Worm (Caenorhabditis elegans): ENCODE measurements around the gene sre-37.

Gene sre-37

DNA sequence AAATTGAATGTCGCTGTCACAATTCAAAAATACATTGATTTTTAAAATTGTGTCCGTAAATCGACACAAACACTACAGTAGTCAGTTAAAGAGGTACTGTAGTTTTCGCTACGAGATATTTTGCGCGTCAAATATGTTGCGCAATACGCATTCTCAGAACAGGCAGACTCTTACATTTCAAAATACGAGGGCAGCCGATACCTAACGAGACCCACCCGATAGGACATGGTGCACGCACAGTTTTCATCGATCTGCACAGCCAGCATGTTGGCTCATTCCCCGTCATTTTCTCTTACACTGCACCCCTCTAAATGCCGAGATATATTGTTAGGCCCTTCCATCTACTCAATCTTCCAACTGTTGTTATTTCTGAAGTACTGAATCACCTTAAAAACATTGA is 3.4 kb upstream of the sre-37 start, which contains the start of gene F15A4.2:
TSS of gene F15A4.2 (plus strand) at position 301 of the 400 bp plus-strand sequence.
- TF ChIP-seq fkh-10 (GFP tag; optimal IDR thresholded peaks at IDR 0.05) (no peak), unc-62 (GFP tag; optimal IDR thresholded peaks at IDR 0.05) (no peak), egl-5 (tag; optimal IDR thresholded peaks at IDR 0.05) (no peak), lin-39 (tag; optimal IDR thresholded peaks at IDR 0.05) (no peak), egl-27 (tag; optimal IDR thresholded peaks at IDR 0.05) (no peak), ama-1 (optimal IDR thresholded peaks at IDR 0.05) (no peak), ztf-4 (tag; optimal IDR thresholded peaks at IDR 0.05) (no peak), nhr-67 (tag; optimal IDR thresholded peaks at IDR 0.05) (no peak), daf-12 (tag; optimal IDR thresholded peaks at IDR 0.05) (no peak), nhr-76 (tag; optimal IDR thresholded peaks at IDR 0.05) (no peak), ceh-28 (tag; optimal IDR thresholded peaks at IDR 0.05) (no peak), ZK546.5 (tag; optimal IDR thresholded peaks at IDR 0.05) (no peak), nhr-43 (tag; optimal IDR thresholded peaks at IDR 0.05; ENCODE audit: poor library complexity, severe bottlenecking) (no peak), ztf-11 (tag; optimal IDR thresholded peaks at IDR 0.05) (no peak), aly-2 (tag; optimal IDR thresholded peaks at IDR 0.05) (no peak)

DNA sequence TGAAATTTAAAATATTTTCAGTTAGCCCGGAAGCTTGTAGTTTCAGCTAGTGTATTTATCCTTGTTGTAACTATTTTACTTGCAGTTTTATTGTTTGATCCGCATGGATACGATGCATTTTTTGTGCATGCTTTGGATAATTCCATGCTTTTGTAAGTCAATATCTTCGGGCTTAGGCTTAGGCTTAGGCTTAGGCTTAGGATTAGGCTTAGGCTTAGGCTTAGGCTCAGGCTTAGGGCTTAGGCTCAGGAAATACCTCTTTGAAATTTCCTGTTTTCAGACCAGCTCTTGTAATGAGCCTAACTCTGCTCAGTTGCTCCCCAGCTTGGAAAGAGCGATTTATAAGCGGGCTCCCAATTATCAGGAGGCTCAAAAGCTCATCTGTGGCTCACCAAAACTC is 1.4 kb downstream of the sre-37 start, which contains the start of gene srg-16:
TSS of gene srg-16 (plus strand) at position 87 of the 400 bp plus-strand sequence.
- no peak for TF ChIP-seq nfya-1 (tag; optimal IDR thresholded peaks at IDR 0.05; ENCODE audit: insufficient read depth)
- TF ChIP-seq nhr-76 (tag; optimal IDR thresholded peaks at IDR 0.05) = no peak
- TF ChIP-seq lin-15B (tag; optimal IDR thresholded peaks at IDR 0.05) = no peak
- no peak for TF ChIP-seq zag-1 (tag; optimal IDR thresholded peaks at IDR 0.05)
- no peak for TF ChIP-seq nhr-43 (tag; optimal IDR thresholded peaks at IDR 0.05; ENCODE audit: poor library complexity, severe bottlenecking)
- TF ChIP-seq ztf-11 (tag; optimal IDR thresholded peaks at IDR 0.05) = no peak
- no peak for TF ChIP-seq fos-1 (tag; optimal IDR thresholded peaks at IDR 0.05)
- no peak for TF ChIP-seq ceh-9 (tag; optimal IDR thresholded peaks at IDR 0.05)
- no peak for TF ChIP-seq nhr-12 (tag; optimal IDR thresholded peaks at IDR 0.05)
- TF ChIP-seq elt-2 (tag; optimal IDR thresholded peaks at IDR 0.05) = no peak
- TF ChIP-seq eor-1 (tag; optimal IDR thresholded peaks at IDR 0.05) = no peak
- TF ChIP-seq nhr-67 (tag; optimal IDR thresholded peaks at IDR 0.05) = no peak
- no peak for TF ChIP-seq jun-1 (tag; optimal IDR thresholded peaks at IDR 0.05)
- TF ChIP-seq elt-1 (tag; optimal IDR thresholded peaks at IDR 0.05) = no peak
- TF ChIP-seq ceh-82 (tag; optimal IDR thresholded peaks at IDR 0.05) = no peak
- no peak for TF ChIP-seq R02D3.7 (tag; optimal IDR thresholded peaks at IDR 0.05)
- no peak for TF ChIP-seq elt-3 (tag; optimal IDR thresholded peaks at IDR 0.05)

DNA sequence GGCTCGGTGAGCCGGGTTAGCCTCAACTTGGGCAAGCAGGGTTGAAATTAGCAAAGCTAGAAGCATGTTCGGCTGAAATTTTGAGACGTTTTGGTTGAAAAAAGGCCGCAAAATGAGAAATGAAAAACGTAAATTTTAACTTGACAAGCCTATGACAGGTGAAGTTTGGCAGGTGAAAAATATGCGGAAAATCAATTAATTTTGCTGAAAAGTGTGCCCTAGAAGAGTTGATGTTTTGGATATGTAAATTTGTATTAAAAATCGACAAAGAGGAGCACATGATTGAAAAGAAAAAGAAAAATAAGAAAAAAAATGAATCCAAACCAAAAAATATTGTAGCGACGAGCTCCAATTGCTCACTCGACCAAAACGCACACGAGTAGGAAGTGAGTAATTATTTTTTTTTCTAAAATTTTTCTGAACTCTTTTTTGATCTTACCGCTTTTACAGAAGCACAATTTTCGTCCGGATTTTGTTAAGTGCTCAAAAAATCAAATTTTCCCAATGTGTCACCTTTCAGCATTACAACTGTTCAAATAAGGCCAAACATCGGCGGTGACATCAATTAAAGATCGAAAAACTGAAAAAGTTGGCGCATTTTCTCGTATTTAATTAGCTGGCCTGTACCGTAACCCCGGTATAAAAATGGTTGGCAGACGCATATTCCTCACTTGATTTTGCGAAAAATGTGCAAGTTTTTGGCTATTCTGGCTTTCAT is 5.6 kb downstream of the sre-37 start, which contains the start of the genes F15A4.5 and phat-8:
TSS of gene F15A4.5 (minus strand) at position 101 of the 718 bp plus-strand sequence.
TSS of gene phat-8 (plus strand) at position 668 of the 718 bp plus-strand sequence.
- TF ChIP-seq egl-5 (tag; optimal IDR thresholded peaks at IDR 0.05) = no peak

DNA sequence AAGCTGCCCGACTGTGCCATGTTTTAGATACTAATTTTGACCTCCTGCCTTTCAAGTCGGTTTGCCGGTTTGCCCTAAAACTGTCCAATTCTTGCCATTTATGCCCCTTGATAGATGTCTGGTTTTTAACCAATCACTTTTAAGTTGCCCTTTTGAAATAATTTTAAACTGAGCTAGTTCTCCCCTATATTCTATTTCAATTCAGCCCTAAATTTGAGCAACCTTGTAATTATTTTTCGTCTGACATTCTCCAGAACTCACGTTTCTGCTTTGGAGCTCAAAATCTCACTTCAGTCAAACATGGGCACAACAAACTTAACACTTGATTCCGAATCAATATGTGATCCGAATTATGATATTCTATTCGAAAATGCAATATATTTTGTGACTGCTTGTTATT is 7.7 kb downstream of the sre-37 start, which contains the start of gene srg-17:
TSS of gene srg-17 (plus strand) at position 301 of the 400 bp plus-strand sequence.
- TF ChIP-seq nhr-237 (tag; optimal IDR thresholded peaks at IDR 0.05) (no peak), pqm-1 (tag; optimal IDR thresholded peaks at IDR 0.05) (no peak), unc-39 (tag; optimal IDR thresholded peaks at IDR 0.05) (no peak), lin-39 (tag; optimal IDR thresholded peaks at IDR 0.05) (no peak), zag-1 (tag; optimal IDR thresholded peaks at IDR 0.05) (no peak), hmg-11 (tag; optimal IDR thresholded peaks at IDR 0.05) (no peak), nhr-12 (tag; optimal IDR thresholded peaks at IDR 0.05) (no peak)

DNA sequence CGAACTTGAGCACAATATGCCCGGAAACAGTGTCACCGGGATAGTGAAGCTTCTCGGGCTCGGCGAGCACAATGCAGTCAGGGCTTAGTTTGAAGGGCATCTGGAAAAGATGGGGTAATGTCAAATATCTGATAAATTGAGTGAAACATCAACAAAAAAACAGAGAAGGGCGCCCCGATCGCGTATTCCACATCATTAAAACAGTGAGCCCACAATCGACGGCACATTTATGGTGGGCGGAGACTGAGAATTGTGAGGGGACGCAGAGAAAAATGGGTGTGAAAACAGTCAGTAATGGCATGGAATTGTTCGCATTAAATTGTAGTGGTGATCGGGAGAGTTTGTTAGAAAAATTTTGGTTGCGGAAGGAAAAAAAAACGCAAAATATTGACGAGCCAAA is 15.2 kb downstream of the sre-37 start, which contains the start of gene arrd-9:
TSS of gene arrd-9 (minus strand) at position 101 of the 400 bp plus-strand sequence.
- TF ChIP-seq elt-1 (tag; optimal IDR thresholded peaks at IDR 0.05) (no peak), nhr-28 (tag; optimal IDR thresholded peaks at IDR 0.05) (no peak), nfya-1 (tag; optimal IDR thresholded peaks at IDR 0.05; ENCODE audit: insufficient read depth) (no peak), lin-39 (tag; optimal IDR thresholded peaks at IDR 0.05) (no peak), egl-5 (tag; optimal IDR thresholded peaks at IDR 0.05) (no peak), daf-12 (tag; optimal IDR thresholded peaks at IDR 0.05) (no peak), elt-2 (tag; optimal IDR thresholded peaks at IDR 0.05) (no peak), nhr-43 (tag; optimal IDR thresholded peaks at IDR 0.05; ENCODE audit: poor library complexity, severe bottlenecking) (no peak), fos-1 (tag; optimal IDR thresholded peaks at IDR 0.05) (no peak), ceh-9 (tag; optimal IDR thresholded peaks at IDR 0.05) (no peak)

Measured in whole organism, L3 larva.